Worm (Caenorhabditis elegans) whole organism, early embryonic: ENCODE results near the gene rbf-1.

Experiments used
- ceh-13 ChIP-seq: fragments of 200-800 bp; sonication (Bioruptor generic); optimal IDR thresholded peaks from 2 replicates; lab custom pipeline; 2018; ENCODE audit warnings: mild to moderate bottlenecking, missing genetic modification characterization, missing compliant biosample characterization
- flt-1 ChIP-seq: fragments of 200-800 bp; sonication (Bioruptor generic); IDR thresholded peaks from 2 replicates; pipeline ENCODE4 v1.3.6; 2022; ENCODE audit warnings: missing genetic modification characterization, missing compliant biosample characterization
- hnd-1 ChIP-seq: sonication (generic microtip); optimal IDR thresholded peaks from 2 replicates; lab custom pipeline; 2016; ENCODE audit warnings: missing genetic modification characterization, missing compliant biosample characterization
- tbx-37 ChIP-seq: fragments of 200-800 bp; sonication (Bioruptor generic); conservative IDR thresholded peaks from 2 replicates; pipeline ENCODE4 v1.3.6; 2022; ENCODE audit warnings: missing genetic modification reagents, missing genetic modification characterization, missing compliant biosample characterization

- TF ChIP-seq ceh-13 (GFP tag; lab: Kevin White, UChicago), result no peak
- TF ChIP-seq tbx-37 (GFP tag; lab: Robert Waterston, UW), result no peak
- TF ChIP-seq hnd-1 (tag; lab: Kevin White, UChicago), result no peak
- TF ChIP-seq flt-1 (GFP tag; lab: Robert Waterston, UW), result no peak
Observed at ce11 chrIII:6646898-6647297, 28.7 kb upstream of the rbf-1 start.
